Fruit fly (Drosophila melanogaster) whole organism, embryonic: ENCODE data around the gene CG14537.

ENCODE experiments used
- Atf6 ChIP-seq: fragments of 200-800 bp; sonication (Bioruptor generic); IDR thresholded peaks from 2 replicates; pipeline ENCODE4 v1.3.6; 2022; ENCODE audit warnings: missing biosample characterization, missing genetic modification characterization
- CG11696 ChIP-seq: fragments of 200-800 bp; sonication (Bioruptor generic); IDR thresholded peaks from 2 replicates; pipeline ENCODE4 v1.3.6; 2022; ENCODE audit warnings: missing biosample characterization, missing genetic modification characterization
- CG12659 ChIP-seq: fragments of 200-800 bp; sonication (Bioruptor generic); optimal IDR thresholded peaks from 3 replicates; lab custom pipeline; 2017; ENCODE audit warnings: mild to moderate bottlenecking, missing biosample characterization, missing genetic modification reagents, missing genetic modification characterization
- CG12769 ChIP-seq: fragments of 200-800 bp; sonication (Bioruptor generic); optimal IDR thresholded peaks from 2 replicates; lab custom pipeline; 2019; ENCODE audit warnings: missing biosample characterization, mild to moderate bottlenecking, missing genetic modification characterization, moderate library complexity
- CG17359 ChIP-seq: fragments of 200-800 bp; sonication (Bioruptor generic); optimal IDR thresholded peaks from 3 replicates; lab custom pipeline; 2018; ENCODE audit warnings: missing biosample characterization, mild to moderate bottlenecking, missing genetic modification characterization, moderate library complexity
- CG31224 ChIP-seq: fragments of 200-800 bp; sonication (Bioruptor generic); IDR thresholded peaks from 2 replicates; pipeline ENCODE4 v1.3.6; 2022; ENCODE audit warnings: missing biosample characterization, missing genetic modification characterization
- Fer3 ChIP-seq: fragments of 200-800 bp; sonication (Bioruptor generic); optimal IDR thresholded peaks from 2 replicates; lab custom pipeline; 2018; ENCODE audit warnings: missing biosample characterization, mild to moderate bottlenecking, missing genetic modification characterization, moderate library complexity
- Hr39 ChIP-seq: fragments of >200 bp; optimal IDR thresholded peaks from 2 replicates; lab custom pipeline; 2017
- MBD-R2 ChIP-seq: fragments of 200-800 bp; sonication (Bioruptor generic); IDR thresholded peaks from 2 replicates; pipeline ENCODE4 v1.3.6; 2022; ENCODE audit warnings: missing biosample characterization, missing genetic modification characterization
- abd-A ChIP-seq: fragments of 200-800 bp; sonication (Bioruptor generic); optimal IDR thresholded peaks from 3 replicates; lab custom pipeline; 2019; ENCODE audit warnings: missing biosample characterization, mild to moderate bottlenecking, missing genetic modification characterization, moderate library complexity
- bowl ChIP-seq: fragments of 200-800 bp; sonication (Bioruptor generic); IDR thresholded peaks from 2 replicates; pipeline ENCODE4 v1.3.6; 2022; ENCODE audit warnings: missing biosample characterization, missing genetic modification characterization
- ham ChIP-seq: fragments of 200-800 bp; sonication (Bioruptor generic); IDR thresholded peaks from 2 replicates; pipeline ENCODE4 v1.3.6; 2022; ENCODE audit warnings: missing biosample characterization, missing genetic modification characterization
- lab ChIP-seq: fragments of 200-800 bp; sonication (Bioruptor generic); optimal IDR thresholded peaks from 3 replicates; lab custom pipeline; 2017; ENCODE audit warnings: missing biosample characterization, missing genetic modification characterization, mild to moderate bottlenecking, moderate library complexity, missing genetic modification reagents
- toy ChIP-seq: fragments of 200-800 bp; sonication (Bioruptor generic); IDR thresholded peaks from 2 replicates; pipeline ENCODE4 v1.3.6; 2022; ENCODE audit warnings: missing biosample characterization, missing genetic modification characterization
- tup ChIP-seq: fragments of 200-800 bp; sonication (Bioruptor generic); optimal IDR thresholded peaks from 2 replicates; lab custom pipeline; 2016; ENCODE audit warnings: missing biosample characterization, mild to moderate bottlenecking, missing genetic modification characterization, moderate library complexity

The CG14537 gene

dm6 chr2L:7890654-7891114 is 50.4 kb downstream of the CG14537 start, which contains the start of gene Spn28Db (continued):
- TF ChIP-seq ham (GFP tag; lab: Robert Waterston, UW), result no peak
- TF ChIP-seq CG31224 (GFP tag; lab: Robert Waterston, UW), result no peak
- TF ChIP-seq tup, result no peak
- no peak for TF ChIP-seq MBD-R2
- TF ChIP-seq Atf6 (GFP tag; lab: Robert Waterston, UW), result no peak
- no peak for TF ChIP-seq CG17359 (tag; lab: Kevin White, UChicago)
- no peak for TF ChIP-seq CG12769 (tag; lab: Kevin White, UChicago)
- no peak for TF ChIP-seq Hr39 (lab: Kevin White, UChicago)
- TF ChIP-seq CG11696, result no peak
- TF ChIP-seq abd-A (tag; lab: Kevin White, UChicago), result no peak
- TF ChIP-seq bowl, result no peak
- TF ChIP-seq Fer3, result no peak
- TF ChIP-seq lab (GFP tag; lab: Kevin White, UChicago), result no peak
- no peak for TF ChIP-seq toy (GFP tag; lab: Robert Waterston, UW)
- TF ChIP-seq CG12659, result no peak
